Fruit fly (Drosophila melanogaster) whole organism, embryonic: Measurements from ENCODE around the gene Gcat.

Experiments used
- Bdp1 ChIP-seq: fragments of 200-800 bp; sonication (Bioruptor generic); optimal IDR thresholded peaks from 3 replicates; lab custom pipeline; 2016; ENCODE audit warnings: missing biosample characterization, missing genetic modification characterization
- CG10431 ChIP-seq: fragments of 200-800 bp; sonication (Bioruptor generic); optimal IDR thresholded peaks from 3 replicates; lab custom pipeline; 2018; ENCODE audit warnings: missing biosample characterization, mild to moderate bottlenecking, missing genetic modification characterization
- CG10654 ChIP-seq: fragments of 200-800 bp; sonication (Bioruptor generic); optimal IDR thresholded peaks from 2 replicates; lab custom pipeline; 2016; ENCODE audit warnings: missing biosample characterization, missing genetic modification characterization
- CG11504 ChIP-seq: fragments of 200-800 bp; sonication (Bioruptor generic); optimal IDR thresholded peaks from 3 replicates; lab custom pipeline; 2019; ENCODE audit warnings: missing biosample characterization, mild to moderate bottlenecking, missing genetic modification characterization, moderate library complexity
- CG13123 ChIP-seq: fragments of 200-800 bp; sonication (Bioruptor generic); optimal IDR thresholded peaks from 2 replicates; lab custom pipeline; 2016; ENCODE audit warnings: missing biosample characterization, missing genetic modification characterization
- CG13287 ChIP-seq: fragments of 200-800 bp; sonication (Bioruptor generic); IDR thresholded peaks from 2 replicates; pipeline ENCODE4 v1.3.6; 2022; ENCODE audit warnings: missing biosample characterization, missing genetic modification characterization; ENCODE audit not compliant: partially characterized antibody
- CG14710 ChIP-seq: fragments of 200-800 bp; sonication (Bioruptor generic); optimal IDR thresholded peaks from 3 replicates; lab custom pipeline; 2019; ENCODE audit warnings: missing biosample characterization, mild to moderate bottlenecking, missing genetic modification characterization, moderate library complexity
- CG15269 ChIP-seq: fragments of 200-800 bp; sonication (Bioruptor generic); optimal IDR thresholded peaks from 2 replicates; lab custom pipeline; 2018; ENCODE audit warnings: missing biosample characterization, mild to moderate bottlenecking, missing genetic modification characterization, moderate library complexity
- CG17829 ChIP-seq: fragments of 200-800 bp; optimal IDR thresholded peaks from 2 replicates; lab custom pipeline; 2019; ENCODE audit warnings: missing biosample characterization, mild to moderate bottlenecking, missing genetic modification characterization, moderate library complexity
- CG1832 ChIP-seq: fragments of 200-800 bp; sonication (Bioruptor generic); optimal IDR thresholded peaks from 2 replicates; lab custom pipeline; 2017; ENCODE audit warnings: missing biosample characterization, mild to moderate bottlenecking, missing genetic modification characterization, inconsistent platforms
- CG2129 ChIP-seq: fragments of 200-800 bp; sonication (Bioruptor generic); IDR thresholded peaks from 2 replicates; pipeline ENCODE4 v1.3.6; 2022; ENCODE audit warnings: missing biosample characterization, missing genetic modification characterization; ENCODE audit not compliant: partially characterized antibody
- CG31441 ChIP-seq: fragments of 200-800 bp; sonication (Bioruptor generic); IDR thresholded peaks from 2 replicates; pipeline ENCODE4 v1.3.6; 2022; ENCODE audit warnings: missing biosample characterization, missing genetic modification characterization
- CG34224 ChIP-seq: fragments of 200-800 bp; sonication (Bioruptor generic); IDR thresholded peaks from 3 replicates; pipeline ENCODE4 v1.3.6; 2022; ENCODE audit warnings: missing biosample characterization, missing genetic modification characterization; ENCODE audit not compliant: partially characterized antibody
- CG5953 ChIP-seq: fragments of 200-800 bp; sonication (Bioruptor generic); IDR thresholded peaks from 2 replicates; pipeline ENCODE4 v1.3.6; 2022; ENCODE audit warnings: missing biosample characterization, missing genetic modification characterization
- CG6254 ChIP-seq: fragments of 200-800 bp; sonication (Bioruptor generic); optimal IDR thresholded peaks from 3 replicates; lab custom pipeline; 2017; ENCODE audit warnings: mild to moderate bottlenecking, missing biosample characterization, missing genetic modification reagents, missing genetic modification characterization
- CG6854 ChIP-seq: fragments of 200-800 bp; sonication (Bioruptor generic); optimal IDR thresholded peaks from 3 replicates; lab custom pipeline; 2017; ENCODE audit warnings: missing biosample characterization, mild to moderate bottlenecking, missing genetic modification characterization
- CHES-1-like ChIP-seq: fragments of 200-800 bp; sonication (Bioruptor generic); optimal IDR thresholded peaks from 2 replicates; lab custom pipeline; 2016; ENCODE audit warnings: missing biosample characterization, missing genetic modification characterization
- Dad ChIP-seq: fragments of 200-800 bp; sonication (Bioruptor generic); optimal IDR thresholded peaks from 3 replicates; lab custom pipeline; 2016; ENCODE audit warnings: missing biosample characterization, missing genetic modification characterization
- Dp ChIP-seq: fragments of 200-800 bp; sonication (Bioruptor generic); optimal IDR thresholded peaks from 2 replicates; lab custom pipeline; 2018; ENCODE audit warnings: missing biosample characterization, mild to moderate bottlenecking, missing genetic modification characterization, moderate library complexity
- E2f2 ChIP-seq: fragments of 200-800 bp; sonication (Bioruptor generic); IDR thresholded peaks from 2 replicates; pipeline ENCODE4 v1.3.6; 2022; ENCODE audit warnings: missing biosample characterization, missing genetic modification characterization
- HLH4C ChIP-seq: fragments of 200-800 bp; sonication (Bioruptor generic); IDR thresholded peaks from 3 replicates; pipeline ENCODE4 v1.3.6; 2022; ENCODE audit warnings: missing biosample characterization, missing genetic modification characterization; ENCODE audit not compliant: partially characterized antibody
- HmgZ ChIP-seq: fragments of 200-800 bp; sonication (Bioruptor generic); optimal IDR thresholded peaks from 2 replicates; lab custom pipeline; 2018; ENCODE audit warnings: missing biosample characterization, mild to moderate bottlenecking, missing genetic modification characterization
- Hr51 ChIP-seq, 2 experiments: fragments of 200-800 bp; sonication (Bioruptor generic); optimal IDR thresholded peaks; 2 replicates in 1 of 2; 3 replicates in 1 of 2; lab custom pipeline; 2016 to 2018; ENCODE audit warnings: missing biosample characterization in 2 of 2, missing genetic modification characterization in 2 of 2, mild to moderate bottlenecking in 1 of 2, moderate library complexity in 1 of 2
- NC2α ChIP-seq: fragments of 200-800 bp; sonication (Bioruptor generic); optimal IDR thresholded peaks from 2 replicates; lab custom pipeline; 2016; ENCODE audit warnings: missing biosample characterization, missing genetic modification characterization
- Oaz ChIP-seq: fragments of 200-800 bp; sonication (Bioruptor generic); IDR thresholded peaks from 2 replicates; pipeline ENCODE4 v1.3.6; 2022; ENCODE audit warnings: missing biosample characterization, missing genetic modification characterization
- PHDP ChIP-seq: fragments of 200-800 bp; sonication (Bioruptor generic); optimal IDR thresholded peaks from 3 replicates; lab custom pipeline; 2018; ENCODE audit warnings: missing biosample characterization, mild to moderate bottlenecking, missing genetic modification characterization, moderate library complexity
- Poxn ChIP-seq: fragments of 200-800 bp; sonication (Bioruptor generic); IDR thresholded peaks from 2 replicates; pipeline ENCODE4 v1.3.6; 2022; ENCODE audit warnings: missing biosample characterization, missing genetic modification characterization
- Rfx ChIP-seq: fragments of 200-800 bp; sonication (Bioruptor generic); IDR thresholded peaks from 2 replicates; pipeline ENCODE4 v1.3.6; 2022; ENCODE audit warnings: missing biosample characterization, missing genetic modification characterization
- Side ChIP-seq: fragments of 200-800 bp; sonication (Bioruptor generic); optimal IDR thresholded peaks from 2 replicates; lab custom pipeline; 2016; ENCODE audit warnings: missing biosample characterization, missing genetic modification characterization
- Sin3A ChIP-seq: fragments of >200 bp; optimal IDR thresholded peaks from 2 replicates; lab custom pipeline; 2018
- Sox100B ChIP-seq: fragments of 200-800 bp; sonication (Bioruptor generic); optimal IDR thresholded peaks from 3 replicates; lab custom pipeline; 2018; ENCODE audit warnings: missing biosample characterization, mild to moderate bottlenecking, missing genetic modification characterization
- YL-1 ChIP-seq: fragments of 200-800 bp; sonication (Bioruptor generic); optimal IDR thresholded peaks from 3 replicates; lab custom pipeline; 2017; ENCODE audit warnings: missing biosample characterization, mild to moderate bottlenecking, missing genetic modification characterization
- ac ChIP-seq: fragments of 200-800 bp; sonication (Bioruptor generic); optimal IDR thresholded peaks from 3 replicates; lab custom pipeline; 2017; ENCODE audit warnings: missing biosample characterization, mild to moderate bottlenecking, missing genetic modification characterization
- ara ChIP-seq: fragments of 200-800 bp; sonication (Bioruptor generic); IDR thresholded peaks from 2 replicates; pipeline ENCODE4 v1.3.6; 2022; ENCODE audit warnings: missing biosample characterization, missing genetic modification characterization
- ash1 ChIP-seq: fragments of 200-800 bp; sonication (Bioruptor generic); optimal IDR thresholded peaks from 2 replicates; lab custom pipeline; 2018; ENCODE audit warnings: missing biosample characterization, mild to moderate bottlenecking, missing genetic modification characterization
- bbx ChIP-seq: fragments of 200-800 bp; sonication (Bioruptor generic); IDR thresholded peaks from 2 replicates; pipeline ENCODE4 v1.3.6; 2022; ENCODE audit warnings: missing biosample characterization, missing genetic modification characterization; ENCODE audit not compliant: partially characterized antibody
- chif ChIP-seq, 2 experiments: fragments of 200-800 bp; sonication (Bioruptor generic); optimal IDR thresholded peaks; 3 replicates each; lab custom pipeline; 2016; ENCODE audit warnings: missing biosample characterization in 2 of 2, missing genetic modification characterization in 2 of 2
- dmrt11E ChIP-seq: fragments of 200-800 bp; sonication (Bioruptor generic); optimal IDR thresholded peaks from 3 replicates; lab custom pipeline; 2018; ENCODE audit warnings: missing biosample characterization, mild to moderate bottlenecking, missing genetic modification characterization, moderate library complexity
- eyg ChIP-seq: fragments of 200-800 bp; sonication (Bioruptor generic); optimal IDR thresholded peaks from 3 replicates; lab custom pipeline; 2016; ENCODE audit warnings: missing biosample characterization, missing genetic modification characterization
- knrl ChIP-seq: fragments of 200-800 bp; sonication (Bioruptor generic); IDR thresholded peaks from 3 replicates; pipeline ENCODE4 v1.3.6; 2022; ENCODE audit warnings: missing biosample characterization, missing genetic modification characterization; ENCODE audit not compliant: partially characterized antibody
- tio ChIP-seq: fragments of 200-800 bp; sonication (Bioruptor generic); optimal IDR thresholded peaks from 2 replicates; lab custom pipeline; 2017; ENCODE audit warnings: missing biosample characterization, missing genetic modification characterization, inconsistent platforms
- tup ChIP-seq: fragments of 200-800 bp; sonication (Bioruptor generic); optimal IDR thresholded peaks from 2 replicates; lab custom pipeline; 2016; ENCODE audit warnings: missing biosample characterization, mild to moderate bottlenecking, missing genetic modification characterization, moderate library complexity
- unc-4 ChIP-seq: fragments of 200-800 bp; sonication (Bioruptor generic); IDR thresholded peaks from 2 replicates; pipeline ENCODE4 v1.3.6; 2022; ENCODE audit warnings: missing biosample characterization, missing genetic modification characterization; ENCODE audit not compliant: partially characterized antibody
- zen ChIP-seq: fragments of 200-800 bp; sonication (Bioruptor generic); optimal IDR thresholded peaks from 3 replicates; lab custom pipeline; 2018; ENCODE audit warnings: missing biosample characterization, mild to moderate bottlenecking, missing genetic modification characterization, moderate library complexity

Gene Gcat

dm6 chr3L:11819639-11820456, 19.2 kb upstream of the Gcat start (continued):
- TF ChIP-seq chif (GFP tag; optimal IDR thresholded peaks at IDR 0.05; lab: Kevin White, UChicago) (peak in 1 of 2 experiments; percentile 12), CG6854 (GFP tag; lab: Kevin White, UChicago) (no peak), NC2α (GFP tag; lab: Kevin White, UChicago) (no peak), Bdp1 (no peak)
- TF ChIP-seq, all 482 proteins: peak for 166

DNA sequence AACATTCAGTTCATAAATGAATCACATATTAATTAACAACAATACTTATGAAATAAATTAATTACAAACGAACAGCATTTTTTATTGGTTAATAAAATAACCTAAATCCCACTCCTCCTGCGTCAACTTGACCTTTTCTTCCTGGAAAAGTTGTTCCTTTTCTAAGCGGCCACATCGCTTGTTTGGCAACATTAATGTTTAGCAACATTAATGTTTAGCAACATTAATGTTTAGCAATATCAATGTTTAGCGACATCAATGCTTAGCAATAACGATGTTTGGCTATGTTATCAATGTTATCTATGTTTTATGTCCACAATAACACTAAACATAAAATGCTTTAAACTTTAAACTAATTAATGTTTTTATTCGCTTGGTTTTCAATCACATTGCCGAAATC, 16.0 kb upstream of the Gcat start:
- TF ChIP-seq ara (GFP tag; lab: Robert Waterston, UW) (no peak), dmrt11E (tag; lab: Kevin White, UChicago) (no peak), CG11504 (peak; percentile 99), ac (GFP tag; lab: Kevin White, UChicago) (no peak), CG5953 (GFP tag; lab: Robert Waterston, UW) (no peak)
- TF ChIP-seq, all 482 proteins: peak for 1

DNA sequence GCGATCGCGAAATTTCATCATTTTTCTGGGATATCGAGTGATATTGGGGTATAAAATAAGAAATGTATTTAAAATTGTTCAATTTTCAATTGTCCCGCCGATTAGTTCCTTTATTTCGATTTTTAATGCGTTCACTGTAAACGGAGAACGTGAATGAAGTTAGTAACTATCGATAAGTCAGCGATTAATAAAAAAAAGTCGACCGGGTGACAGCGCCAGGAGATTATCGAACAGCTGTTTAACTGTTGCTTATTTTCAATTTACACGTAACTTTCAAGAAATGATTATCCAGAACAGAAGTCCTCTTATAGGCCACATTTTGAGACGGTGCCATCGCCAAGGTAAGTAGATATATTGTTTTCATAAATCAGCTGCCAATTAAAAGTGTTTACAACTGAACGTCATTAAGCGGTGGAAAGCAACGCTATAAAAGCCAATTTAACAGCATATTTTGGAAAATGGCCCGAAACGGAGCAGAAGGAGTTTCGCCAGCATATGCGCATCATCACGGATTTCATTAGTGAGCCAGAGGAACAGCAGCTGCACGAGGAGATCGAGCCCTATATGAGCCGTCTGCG, 14.6 kb upstream of the Gcat start, which contains the start of gene CG14130:
TSS of gene CG14130 (plus strand) at position 225 of the 578 bp plus-strand sequence.
- TF ChIP-seq CG31441 (GFP tag; lab: Robert Waterston, UW) (no peak), bbx (peak; percentile 94), CG10654 (GFP tag; lab: Kevin White, UChicago) (no peak), HLH4C (GFP tag; lab: Robert Waterston, UW) (peak; percentile 96), CG6254 (GFP tag; lab: Kevin White, UChicago) (no peak), Hr51 (GFP tag; optimal IDR thresholded peaks at IDR 0.05; lab: Kevin White, UChicago) (no peak), Side (GFP tag; lab: Kevin White, UChicago) (no peak), unc-4 (GFP tag; lab: Robert Waterston, UW) (peak; percentile 92), CG14710 (tag; lab: Kevin White, UChicago) (peak; percentile 42), CG10431 (GFP tag; lab: Kevin White, UChicago) (no peak), CG17829 (tag; lab: Kevin White, UChicago) (no peak), Rfx (GFP tag; lab: Robert Waterston, UW) (no peak), Oaz (GFP tag; lab: Robert Waterston, UW) (no peak), CG15269 (tag; lab: Kevin White, UChicago) (no peak), YL-1 (peak; percentile 6), Poxn (no peak), HmgZ (tag; lab: Kevin White, UChicago) (peak; percentile 56), PHDP (tag; lab: Kevin White, UChicago) (no peak), E2f2 (GFP tag; lab: Robert Waterston, UW) (peak; percentile 98), Sin3A (lab: Kevin White, UChicago) (peak; percentile 8), zen (tag; lab: Kevin White, UChicago) (peak; percentile 22), CG13287 (peak; percentile 98), Sox100B (GFP tag; lab: Kevin White, UChicago) (no peak), tup (no peak), Dp (GFP tag; lab: Kevin White, UChicago) (peak; percentile 96), CG1832 (GFP tag; lab: Kevin White, UChicago) (no peak), ash1 (GFP tag; lab: Kevin White, UChicago) (no peak), CG2129 (GFP tag; lab: Robert Waterston, UW) (peak; percentile 86), CG13123 (GFP tag; lab: Kevin White, UChicago) (no peak), knrl (GFP tag; lab: Robert Waterston, UW) (peak; percentile 84), CG34224 (GFP tag; lab: Robert Waterston, UW) (peak; percentile 98), tio (GFP tag; lab: Kevin White, UChicago) (no peak), CHES-1-like (GFP tag; lab: Kevin White, UChicago) (no peak), Dad (GFP tag; lab: Kevin White, UChicago) (no peak), eyg (GFP tag; lab: Kevin White, UChicago) (no peak)
